Worm (Caenorhabditis elegans): ENCODE data around the gene ntc-1.

DNA sequence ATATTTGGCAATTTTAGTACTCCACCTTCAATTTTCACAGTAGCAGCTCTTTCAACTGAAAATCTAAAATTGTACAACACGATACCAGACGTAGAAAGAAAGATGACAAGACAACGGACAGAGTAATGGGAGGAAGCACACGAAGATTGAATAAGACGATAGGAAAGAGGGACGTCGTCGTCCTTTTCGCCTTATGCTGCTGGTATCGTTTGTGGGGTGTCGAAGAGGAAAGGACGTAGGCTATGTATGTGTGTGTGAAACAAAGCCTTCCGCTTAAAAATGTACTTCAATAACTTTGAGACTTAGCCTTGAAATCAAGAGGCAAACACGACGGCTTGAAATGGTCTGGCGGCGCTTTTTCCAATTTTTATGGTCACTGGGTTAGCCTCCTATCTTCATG is 6.9 kb downstream of the ntc-1 start:
- TF ChIP-seq unc-39 (tag; optimal IDR thresholded peaks at IDR 0.05): no peak
- no peak for TF ChIP-seq sptf-1 (tag; optimal IDR thresholded peaks at IDR 0.05)
- TF ChIP-seq pha-4 (tag; optimal IDR thresholded peaks at IDR 0.05): no peak
- TF ChIP-seq snpc-4 (tag; optimal IDR thresholded peaks at IDR 0.05): no peak
- TF ChIP-seq nhr-12 (tag; optimal IDR thresholded peaks at IDR 0.05): no peak
- TF ChIP-seq elt-3 (tag; optimal IDR thresholded peaks at IDR 0.05): no peak
- TF ChIP-seq elt-1 (tag; optimal IDR thresholded peaks at IDR 0.05; ENCODE audit: borderline replicate concordance, insufficient read depth): no peak

Data from whole organism, mixed stage, embryonic.